Fruit fly (Drosophila melanogaster) whole organism, prepupa: Measurements from ENCODE around the gene CG9727.

Experiments used
- CG1621 ChIP-seq: fragments of 200-800 bp; sonication (Bioruptor generic); optimal IDR thresholded peaks from 3 replicates; lab custom pipeline; 2018; ENCODE audit warnings: missing biosample characterization, mild to moderate bottlenecking, missing genetic modification characterization
- CG6276 ChIP-seq: fragments of 200-800 bp; sonication (Bioruptor generic); optimal IDR thresholded peaks from 2 replicates; lab custom pipeline; 2017; ENCODE audit warnings: missing biosample characterization, mild to moderate bottlenecking, missing genetic modification characterization
- CG8119 ChIP-seq: fragments of 200-800 bp; sonication (Bioruptor generic); IDR thresholded peaks from 3 replicates; pipeline ENCODE4 v1.3.6; 2022; ENCODE audit warnings: missing biosample characterization, missing genetic modification characterization
- Ets21C ChIP-seq: fragments of 200-800 bp; sonication (Bioruptor generic); optimal IDR thresholded peaks from 3 replicates; lab custom pipeline; 2016; ENCODE audit warnings: missing biosample characterization, missing genetic modification characterization
- Ets96B ChIP-seq: fragments of 200-800 bp; optimal IDR thresholded peaks from 2 replicates; lab custom pipeline; 2019; ENCODE audit warnings: missing biosample characterization, mild to moderate bottlenecking, missing genetic modification characterization, moderate library complexity
- net ChIP-seq: fragments of 200-800 bp; sonication (Bioruptor generic); optimal IDR thresholded peaks from 3 replicates; lab custom pipeline; 2016; ENCODE audit warnings: missing biosample characterization, missing genetic modification characterization

- TF ChIP-seq Ets96B (tag; lab: Kevin White, UChicago) (no peak), net (GFP tag; lab: Kevin White, UChicago) (no peak), CG6276 (GFP tag; lab: Kevin White, UChicago) (no peak), CG1621 (tag; lab: Kevin White, UChicago) (peak; percentile 10), CG8119 (GFP tag; lab: Robert Waterston, UW) (no peak), Ets21C (no peak)
These were observed 49.8 kb downstream of the CG9727 start, which contains the start of gene gpp for dm6 chr3R:6406566-6407098.
